Worm (Caenorhabditis elegans) whole organism, early embryonic: Measurements from ENCODE around the gene nspc-20.

Source experiments
- B0310.2 ChIP-seq: sonication (generic microtip); optimal IDR thresholded peaks from 2 replicates; lab custom pipeline; 2016; ENCODE audit warnings: mild to moderate bottlenecking, missing genetic modification characterization, missing compliant biosample characterization
- F13C5.2 ChIP-seq: sonication (generic microtip); optimal IDR thresholded peaks from 2 replicates; lab custom pipeline; 2017; ENCODE audit warnings: mild to moderate bottlenecking, missing genetic modification characterization, inconsistent platforms, missing compliant biosample characterization
- aly-1 ChIP-seq: sonication (generic microtip); optimal IDR thresholded peaks from 2 replicates; lab custom pipeline; 2016; ENCODE audit warnings: missing genetic modification characterization, missing compliant biosample characterization
- ama-1 ChIP-seq: fragments of 150-350 bp; optimal IDR thresholded peaks from 2 replicates; lab custom pipeline; 2014
- ceh-13 ChIP-seq: fragments of 200-800 bp; sonication (Bioruptor generic); optimal IDR thresholded peaks from 2 replicates; lab custom pipeline; 2018; ENCODE audit warnings: mild to moderate bottlenecking, missing genetic modification characterization, missing compliant biosample characterization
- ceh-36 ChIP-seq: sonication (generic microtip); optimal IDR thresholded peaks from 2 replicates; lab custom pipeline; 2016; ENCODE audit warnings: missing genetic modification characterization, inconsistent platforms, missing compliant biosample characterization
- ets-7 ChIP-seq: sonication (generic microtip); optimal IDR thresholded peaks from 2 replicates; lab custom pipeline; 2016; ENCODE audit warnings: missing genotype, missing genetic modification characterization, missing compliant biosample characterization
- flt-1 ChIP-seq: fragments of 200-800 bp; sonication (Bioruptor generic); IDR thresholded peaks from 2 replicates; pipeline ENCODE4 v1.3.6; 2022; ENCODE audit warnings: missing genetic modification characterization, missing compliant biosample characterization
- hmbx-1 ChIP-seq: sonication (generic microtip); optimal IDR thresholded peaks from 2 replicates; lab custom pipeline; 2016; ENCODE audit warnings: mild to moderate bottlenecking, missing genetic modification characterization, missing compliant biosample characterization
- hmg-4 ChIP-seq: fragments of 200-800 bp; sonication (Bioruptor generic); optimal IDR thresholded peaks from 2 replicates; lab custom pipeline; 2018; ENCODE audit warnings: mild to moderate bottlenecking, missing genetic modification characterization, missing compliant biosample characterization
- hnd-1 ChIP-seq: sonication (generic microtip); optimal IDR thresholded peaks from 2 replicates; lab custom pipeline; 2016; ENCODE audit warnings: missing genetic modification characterization, missing compliant biosample characterization
- pes-1 ChIP-seq: fragments of 200-800 bp; sonication (Bioruptor generic); IDR thresholded peaks from 2 replicates; pipeline ENCODE4 v1.3.6; 2022; ENCODE audit warnings: missing genetic modification reagents, missing genetic modification characterization, missing compliant biosample characterization
- scrt-1 ChIP-seq: fragments of 200-800 bp; sonication (Bioruptor generic); IDR thresholded peaks from 2 replicates; pipeline ENCODE4 v1.3.6; 2022; ENCODE audit warnings: missing genetic modification characterization, missing compliant biosample characterization
- sea-1 ChIP-seq: fragments of 200-800 bp; sonication (Bioruptor generic); conservative IDR thresholded peaks from 2 replicates; pipeline ENCODE4 v1.3.6; 2022; ENCODE audit warnings: missing genetic modification characterization, missing compliant biosample characterization
- tbx-11 ChIP-seq: fragments of 200-800 bp; sonication (Bioruptor generic); IDR thresholded peaks from 2 replicates; pipeline ENCODE4 v1.3.6; 2022; ENCODE audit warnings: missing genetic modification characterization, missing compliant biosample characterization
- tbx-37 ChIP-seq: fragments of 200-800 bp; sonication (Bioruptor generic); conservative IDR thresholded peaks from 2 replicates; pipeline ENCODE4 v1.3.6; 2022; ENCODE audit warnings: missing genetic modification reagents, missing genetic modification characterization, missing compliant biosample characterization
- tra-4 ChIP-seq: sonication (generic microtip); optimal IDR thresholded peaks from 2 replicates; lab custom pipeline; 2017; ENCODE audit warnings: missing genetic modification characterization, missing compliant biosample characterization

nspc-20 gene

ce11 chrX:14523275-14523674 lies 6.7 kb downstream of the nspc-20 start, which contains the start of gene nspc-16:
Gene nspc-16, plus strand, starts transcription at chrX:14523575.
- TF ChIP-seq flt-1 (GFP tag; lab: Robert Waterston, UW) (no peak), ama-1 (lab: Kevin White, UChicago) (no peak), tbx-11 (GFP tag; lab: Robert Waterston, UW) (no peak), hnd-1 (no peak), ceh-13 (GFP tag; lab: Kevin White, UChicago) (no peak), hmbx-1 (tag; lab: Kevin White, UChicago) (no peak), tra-4 (tag; lab: Kevin White, UChicago) (no peak)

ce11 chrX:14520463-14520862 lies 9.5 kb downstream of the nspc-20 start, which contains the start of gene D1025.1:
Gene D1025.1, plus strand, starts transcription at chrX:14520763.
- TF ChIP-seq B0310.2 (tag; lab: Kevin White, UChicago) (no peak), flt-1 (GFP tag; lab: Robert Waterston, UW) (no peak), hmg-4 (GFP tag; lab: Kevin White, UChicago) (no peak), F13C5.2 (no peak), tbx-11 (GFP tag; lab: Robert Waterston, UW) (no peak), hmbx-1 (tag; lab: Kevin White, UChicago) (no peak), ceh-36 (tag; lab: Kevin White, UChicago) (no peak), sea-1 (GFP tag; lab: Robert Waterston, UW) (no peak), tbx-37 (GFP tag; lab: Robert Waterston, UW) (no peak), tra-4 (tag; lab: Kevin White, UChicago) (no peak), scrt-1 (GFP tag; lab: Robert Waterston, UW) (no peak), aly-1 (tag; lab: Kevin White, UChicago) (no peak), hnd-1 (no peak), ceh-13 (GFP tag; lab: Kevin White, UChicago) (no peak), ama-1 (lab: Kevin White, UChicago) (no peak)

ce11 chrX:14517842-14518241 lies 12.2 kb downstream of the nspc-20 start:
- TF ChIP-seq hmbx-1 (tag; lab: Kevin White, UChicago) (no peak), F13C5.2 (no peak), B0310.2 (tag; lab: Kevin White, UChicago) (no peak), tbx-37 (GFP tag; lab: Robert Waterston, UW) (no peak), hmg-4 (GFP tag; lab: Kevin White, UChicago) (no peak), aly-1 (tag; lab: Kevin White, UChicago) (no peak), tbx-11 (GFP tag; lab: Robert Waterston, UW) (no peak), pes-1 (no peak), ama-1 (lab: Kevin White, UChicago) (no peak), tra-4 (tag; lab: Kevin White, UChicago) (no peak), ceh-13 (GFP tag; lab: Kevin White, UChicago) (no peak), hnd-1 (no peak), scrt-1 (GFP tag; lab: Robert Waterston, UW) (no peak), flt-1 (GFP tag; lab: Robert Waterston, UW) (no peak), sea-1 (GFP tag; lab: Robert Waterston, UW) (no peak), ceh-36 (tag; lab: Kevin White, UChicago) (no peak), ets-7 (tag; lab: Kevin White, UChicago) (no peak)

- TF ChIP-seq hnd-1 = no peak
- TF ChIP-seq tbx-37 (GFP tag; lab: Robert Waterston, UW) = no peak
- no peak for TF ChIP-seq ets-7 (tag; lab: Kevin White, UChicago)
- no peak for TF ChIP-seq ceh-13 (GFP tag; lab: Kevin White, UChicago)
- TF ChIP-seq F13C5.2 = no peak
- TF ChIP-seq tbx-11 (GFP tag; lab: Robert Waterston, UW) = no peak
- TF ChIP-seq tra-4 (tag; lab: Kevin White, UChicago) = no peak
These were observed 13.4 kb downstream of the nspc-20 start, which contains the start of gene D1025.10 for ce11 chrX:14516560-14516959. Gene D1025.10, plus strand, starts transcription at chrX:14516860.

- TF ChIP-seq aly-1 (tag; lab: Kevin White, UChicago) (no peak), F13C5.2 (no peak), sea-1 (GFP tag; lab: Robert Waterston, UW) (no peak), tra-4 (tag; lab: Kevin White, UChicago) (no peak), tbx-11 (GFP tag; lab: Robert Waterston, UW) (no peak), pes-1 (no peak), hmg-4 (GFP tag; lab: Kevin White, UChicago) (no peak), scrt-1 (GFP tag; lab: Robert Waterston, UW) (no peak), tbx-37 (GFP tag; lab: Robert Waterston, UW) (no peak), ceh-36 (tag; lab: Kevin White, UChicago) (no peak), ama-1 (lab: Kevin White, UChicago) (no peak), flt-1 (GFP tag; lab: Robert Waterston, UW) (no peak), ceh-13 (GFP tag; lab: Kevin White, UChicago) (no peak), hmbx-1 (tag; lab: Kevin White, UChicago) (no peak)
These were observed 15.0 kb downstream of the nspc-20 start, which contains the start of gene gcsh-1 for ce11 chrX:14515028-14515427. Gene gcsh-1, minus strand, starts transcription at chrX:14515073.

- TF ChIP-seq ets-7 (tag; lab: Kevin White, UChicago) (no peak), ceh-36 (tag; lab: Kevin White, UChicago) (peak; percentile 5), tra-4 (tag; lab: Kevin White, UChicago) (no peak), F13C5.2 (no peak), hmbx-1 (tag; lab: Kevin White, UChicago) (no peak), flt-1 (GFP tag; lab: Robert Waterston, UW) (no peak)
These were observed 16.5 kb downstream of the nspc-20 start for ce11 chrX:14513462-14513861.

ce11 chrX:14512817-14513216 lies 17.2 kb downstream of the nspc-20 start, which contains the start of gene fbxa-141:
Gene fbxa-141, minus strand, starts transcription at chrX:14512917.
- no peak for TF ChIP-seq hnd-1
- TF ChIP-seq aly-1 (tag; lab: Kevin White, UChicago) = no peak
- no peak for TF ChIP-seq ceh-13 (GFP tag; lab: Kevin White, UChicago)
- TF ChIP-seq tbx-11 (GFP tag; lab: Robert Waterston, UW) = no peak
- no peak for TF ChIP-seq scrt-1 (GFP tag; lab: Robert Waterston, UW)
- no peak for TF ChIP-seq sea-1 (GFP tag; lab: Robert Waterston, UW)
- TF ChIP-seq B0310.2 (tag; lab: Kevin White, UChicago) = no peak
- no peak for TF ChIP-seq hmg-4 (GFP tag; lab: Kevin White, UChicago)
- no peak for TF ChIP-seq F13C5.2
- no peak for TF ChIP-seq ama-1 (lab: Kevin White, UChicago)
- no peak for TF ChIP-seq flt-1 (GFP tag; lab: Robert Waterston, UW)
- TF ChIP-seq ceh-36 (tag; lab: Kevin White, UChicago) = no peak
- no peak for TF ChIP-seq ets-7 (tag; lab: Kevin White, UChicago)
- no peak for TF ChIP-seq pes-1
- no peak for TF ChIP-seq hmbx-1 (tag; lab: Kevin White, UChicago)
- no peak for TF ChIP-seq tbx-37 (GFP tag; lab: Robert Waterston, UW)
- no peak for TF ChIP-seq tra-4 (tag; lab: Kevin White, UChicago)
